Fruit fly (Drosophila melanogaster): Measurements from ENCODE around the gene Flad2.

The Flad2 gene

DNA sequence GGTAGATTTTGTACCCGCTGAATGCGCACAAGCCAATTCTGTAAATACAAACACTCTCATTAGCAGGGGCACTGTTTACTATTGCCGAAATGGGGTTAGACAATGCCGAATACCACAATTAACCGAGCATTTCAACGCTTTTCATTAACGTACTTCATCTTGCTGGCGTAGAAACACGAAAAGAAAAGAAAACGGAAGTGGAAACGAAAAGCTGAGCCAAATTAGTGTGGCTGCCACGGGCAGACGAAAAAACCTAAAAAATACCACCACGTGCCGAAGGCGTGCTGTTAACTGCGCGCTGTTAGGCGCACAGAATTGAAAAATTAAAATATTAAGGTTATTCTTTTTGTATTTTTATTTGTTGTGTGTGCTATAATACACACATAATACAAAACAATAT lies 17.4 kb upstream of the Flad2 start, which contains the start of gene RpL24 (continued):
- peak; percentile 96 for TF ChIP-seq CG10543 (GFP tag; optimal IDR thresholded peaks at IDR 0.05)
- peak; percentile 89 for TF ChIP-seq Lhr (GFP tag; optimal IDR thresholded peaks at IDR 0.05)
- no peak for TF ChIP-seq lov (optimal IDR thresholded peaks at IDR 0.05)
- peak; percentile 98 for TF ChIP-seq lov (GFP tag; IDR thresholded peaks at IDR 0.05)
- no peak for TF ChIP-seq CG16813 (GFP tag; IDR thresholded peaks at IDR 0.05; ENCODE audit: partially characterized antibody)
- peak; percentile 57 for TF ChIP-seq Hmx (GFP tag; optimal IDR thresholded peaks at IDR 0.05)
- peak in 1 of 2 experiments; percentile 80 for TF ChIP-seq insv (GFP tag; optimal IDR thresholded peaks at IDR 0.05)
- TF ChIP-seq NC2α (GFP tag; optimal IDR thresholded peaks at IDR 0.05), result peak; percentile 83
- no peak for TF ChIP-seq prd (optimal IDR thresholded peaks at IDR 0.05)
- TF ChIP-seq prd (GFP tag; IDR thresholded peaks at IDR 0.05), result peak; percentile 63; the same call in 2 of the 3 replicates
- peak; percentile 84 for TF ChIP-seq rib (GFP tag; IDR thresholded peaks at IDR 0.05)
- peak; percentile 93 for TF ChIP-seq fd102C (GFP tag; optimal IDR thresholded peaks at IDR 0.05)
- peak; percentile 85 for TF ChIP-seq CG9609 (GFP tag; optimal IDR thresholded peaks at IDR 0.05)
- peak; percentile 67 for TF ChIP-seq CG32772 (GFP tag; IDR thresholded peaks at IDR 0.05)
- peak; percentile 94 for TF ChIP-seq CG4854 (GFP tag; optimal IDR thresholded peaks at IDR 0.05)
- peak; percentile 76 for TF ChIP-seq CG31224 (GFP tag; IDR thresholded peaks at IDR 0.05)
- peak; percentile 91 for TF ChIP-seq PHDP (tag; optimal IDR thresholded peaks at IDR 0.05)
- peak; percentile 93 for TF ChIP-seq zfh1 (GFP tag; IDR thresholded peaks at IDR 0.05)
- peak; percentile 80 for TF ChIP-seq Jarid2 (GFP tag; optimal IDR thresholded peaks at IDR 0.05)
- TF ChIP-seq CG12299 (tag; optimal IDR thresholded peaks at IDR 0.05), result peak; percentile 84
- peak; percentile 42; the same call in 1 of the 2 replicates for TF ChIP-seq danr (GFP tag; IDR thresholded peaks at IDR 0.05)
- peak; percentile 74 for TF ChIP-seq E2f1 (GFP tag; IDR thresholded peaks at IDR 0.05)
- peak; percentile 89 for TF ChIP-seq disco-r (GFP tag; optimal IDR thresholded peaks at IDR 0.05)
- peak; percentile 85 for TF ChIP-seq CG8359 (GFP tag; optimal IDR thresholded peaks at IDR 0.05; ENCODE audit: borderline replicate concordance)
- peak; percentile 17 for TF ChIP-seq CG15479 (GFP tag; optimal IDR thresholded peaks at IDR 0.05)
- peak; percentile 75 for TF ChIP-seq slbo (GFP tag; IDR thresholded peaks at IDR 0.05)
- TF ChIP-seq pita (GFP tag; optimal IDR thresholded peaks at IDR 0.05), result no peak
- TF ChIP-seq ro (GFP tag; IDR thresholded peaks at IDR 0.05), result peak; percentile 40; the same call in 1 of the 2 replicates
- peak; percentile 80 for TF ChIP-seq slp2 (GFP tag; optimal IDR thresholded peaks at IDR 0.05)
- TF ChIP-seq CG34224 (GFP tag; IDR thresholded peaks at IDR 0.05; ENCODE audit: partially characterized antibody), result no peak
- peak; percentile 92 for TF ChIP-seq CG11723 (GFP tag; optimal IDR thresholded peaks at IDR 0.05)
- TF ChIP-seq CG12942 (GFP tag; optimal IDR thresholded peaks at IDR 0.05), result peak; percentile 77
- peak; percentile 40 for TF ChIP-seq ab (GFP tag; optimal IDR thresholded peaks at IDR 0.05)
- peak; percentile 99 for TF ChIP-seq Med (GFP tag)
- TF ChIP-seq C15 (GFP tag; IDR thresholded peaks at IDR 0.05), result peak; percentile 68; the same call in 2 of the 3 replicates
- peak; percentile 73 for TF ChIP-seq CG2120 (GFP tag; optimal IDR thresholded peaks at IDR 0.05)
- peak; percentile 75 for TF ChIP-seq CG10979 (tag; optimal IDR thresholded peaks at IDR 0.05)
- peak; percentile 85 for TF ChIP-seq CG16779 (GFP tag; IDR thresholded peaks at IDR 0.05)
- peak; percentile 89 for TF ChIP-seq CG18764 (GFP tag; optimal IDR thresholded peaks at IDR 0.05)
- TF ChIP-seq sqz (GFP tag; optimal IDR thresholded peaks at IDR 0.05), result peak; percentile 92
- peak; percentile 57 for TF ChIP-seq CG30020 (tag; optimal IDR thresholded peaks at IDR 0.05)
- TF ChIP-seq Trl (optimal IDR thresholded peaks at IDR 0.05), result no peak
- TF ChIP-seq Trl (GFP tag; optimal IDR thresholded peaks at IDR 0.05), result peak; percentile 96
- TF ChIP-seq gcm (GFP tag; optimal IDR thresholded peaks at IDR 0.05), result peak; percentile 88
- no peak for TF ChIP-seq eve (GFP tag; optimal IDR thresholded peaks at IDR 0.05)
- TF ChIP-seq CG5180 (GFP tag; optimal IDR thresholded peaks at IDR 0.05), result peak; percentile 80
- TF ChIP-seq CG10274 (GFP tag; optimal IDR thresholded peaks at IDR 0.05), result peak; percentile 87
- no peak for TF ChIP-seq CG2129 (GFP tag; IDR thresholded peaks at IDR 0.05; ENCODE audit: partially characterized antibody)
- peak; percentile 96 for TF ChIP-seq vvl (GFP tag; IDR thresholded peaks at IDR 0.05)
- TF ChIP-seq CG7372 (GFP tag; IDR thresholded peaks at IDR 0.05), result peak; percentile 64; the same call in 1 of the 2 replicates
- peak; percentile 71 for TF ChIP-seq MBD-R2 (GFP tag; IDR thresholded peaks at IDR 0.05)

Measured in whole organism, embryonic.